Worm (Caenorhabditis elegans): ENCODE measurements around the gene nstp-9.

ce11 chrX:10900079-10900724, 19.3 kb downstream of the nstp-9 start, which contains the start of gene suca-1:
- TF ChIP-seq ceh-39 (tag; optimal IDR thresholded peaks at IDR 0.05) (no peak), hlh-1 (tag; optimal IDR thresholded peaks at IDR 0.05) (peak; percentile 69), nhr-2 (tag; optimal IDR thresholded peaks at IDR 0.05) (no peak), ham-2 (GFP tag; optimal IDR thresholded peaks at IDR 0.05) (no peak), mep-1 (tag; optimal IDR thresholded peaks at IDR 0.05) (peak; percentile 57), lin-13 (tag; optimal IDR thresholded peaks at IDR 0.05) (peak; percentile 49), pha-4 (tag; optimal IDR thresholded peaks at IDR 0.05) (peak; percentile 32), nhr-237 (tag; optimal IDR thresholded peaks at IDR 0.05) (peak; percentile 17), unc-62 (GFP tag; optimal IDR thresholded peaks at IDR 0.05) (no peak), lsy-2 (tag; optimal IDR thresholded peaks at IDR 0.05) (no peak)

All from whole organism, mixed stage, embryonic.